Fruit fly (Drosophila melanogaster): Measurements from ENCODE around the gene CG14932.

The CG14932 gene

dm6 chr2L:11813665-11814087 lies 24.0 kb downstream of the CG14932 start, which contains the start of gene CycY (continued):
- TF ChIP-seq Med (GFP tag), result peak; percentile 80
- peak; percentile 24; the same call in 1 of the 3 replicates for TF ChIP-seq row (GFP tag; IDR thresholded peaks at IDR 0.05)
- peak in 1 of 2 experiments; percentile 10 for TF ChIP-seq dpn (GFP tag; optimal IDR thresholded peaks at IDR 0.05)
- no peak for TF ChIP-seq MESR4 (GFP tag; optimal IDR thresholded peaks at IDR 0.05)
- no peak for TF ChIP-seq nom (GFP tag; optimal IDR thresholded peaks at IDR 0.05)
- peak; percentile 83 for TF ChIP-seq CG2116 (GFP tag; optimal IDR thresholded peaks at IDR 0.05)
- TF ChIP-seq CG34422 (GFP tag; IDR thresholded peaks at IDR 0.05), result no peak
- peak; percentile 29 for TF ChIP-seq CG1603 (tag; optimal IDR thresholded peaks at IDR 0.05)
- no peak for TF ChIP-seq sqz (GFP tag; optimal IDR thresholded peaks at IDR 0.05)

- TF ChIP-seq Lhr (GFP tag; optimal IDR thresholded peaks at IDR 0.05) (peak; percentile 97), CG17568 (GFP tag; optimal IDR thresholded peaks at IDR 0.05) (peak; percentile 95), Nf-YA (GFP tag; IDR thresholded peaks at IDR 0.05) (peak; percentile 90), CG8924 (tag; optimal IDR thresholded peaks at IDR 0.05) (peak; percentile 78), CrebB (tag; optimal IDR thresholded peaks at IDR 0.05) (peak; percentile 89), CkIIα-i1 (GFP tag; IDR thresholded peaks at IDR 0.05) (peak; percentile 74), ham (GFP tag; IDR thresholded peaks at IDR 0.05) (peak; percentile 58; the same call in 1 of the 2 replicates), zen (tag; optimal IDR thresholded peaks at IDR 0.05) (peak; percentile 94), caup (GFP tag; optimal IDR thresholded peaks at IDR 0.05; ENCODE audit: severe bottlenecking) (peak; percentile 99), CG4328 (GFP tag; optimal IDR thresholded peaks at IDR 0.05) (peak; percentile 97), CG31441 (GFP tag; IDR thresholded peaks at IDR 0.05) (peak; percentile 96), kay (GFP tag; optimal IDR thresholded peaks at IDR 0.05) (peak; percentile 40), CG2889 (GFP tag; IDR thresholded peaks at IDR 0.05) (peak; percentile 74), bab2 (GFP tag; optimal IDR thresholded peaks at IDR 0.05) (peak; percentile 88), CG8359 (GFP tag; optimal IDR thresholded peaks at IDR 0.05; ENCODE audit: borderline replicate concordance) (peak; percentile 95), CG12942 (GFP tag; optimal IDR thresholded peaks at IDR 0.05) (peak; percentile 85), CG18599 (GFP tag; optimal IDR thresholded peaks at IDR 0.05) (peak; percentile 94), CG11560 (tag; IDR thresholded peaks at IDR 0.05) (no peak; the same call in 1 of the 3 replicates), Scr (GFP tag; IDR thresholded peaks at IDR 0.05; ENCODE audit: partially characterized antibody) (no peak), CG6683 (GFP tag; optimal IDR thresholded peaks at IDR 0.05) (peak; percentile 90), Jarid2 (GFP tag; optimal IDR thresholded peaks at IDR 0.05) (peak; percentile 89), Camta (GFP tag; optimal IDR thresholded peaks at IDR 0.05) (peak; percentile 97), Lpt (GFP tag; optimal IDR thresholded peaks at IDR 0.05) (no peak), Adf1 (GFP tag; IDR thresholded peaks at IDR 0.05) (0 out of 2 replicates have a peak, but pooled peaks have one; percentile 21), wor (GFP tag; IDR thresholded peaks at IDR 0.05) (peak; percentile 72), Dref (GFP tag; IDR thresholded peaks at IDR 0.05) (peak; percentile 27; the same call in 1 of the 2 replicates), ttk (GFP tag; IDR thresholded peaks at IDR 0.05) (peak; percentile 88), Oli (tag; optimal IDR thresholded peaks at IDR 0.05) (peak; percentile 90), Lim3 (GFP tag; IDR thresholded peaks at IDR 0.05) (peak; percentile 68; the same call in 1 of the 2 replicates), CG14710 (tag; optimal IDR thresholded peaks at IDR 0.05) (peak; percentile 90), MTF-1 (GFP tag; optimal IDR thresholded peaks at IDR 0.05; ENCODE audit: borderline replicate concordance) (peak; percentile 99), H2.0 (GFP tag; IDR thresholded peaks at IDR 0.05) (peak; percentile 87), CG14441 (GFP tag; IDR thresholded peaks at IDR 0.05) (peak; percentile 89), CG18011 (GFP tag; optimal IDR thresholded peaks at IDR 0.05) (peak; percentile 80), unc-4 (GFP tag; IDR thresholded peaks at IDR 0.05; ENCODE audit: partially characterized antibody) (no peak), CG5245 (GFP tag; optimal IDR thresholded peaks at IDR 0.05) (peak; percentile 97), CG8388 (GFP tag; optimal IDR thresholded peaks at IDR 0.05) (peak; percentile 90), CG1647 (GFP tag; optimal IDR thresholded peaks at IDR 0.05) (peak; percentile 85), CG4404 (GFP tag; IDR thresholded peaks at IDR 0.05) (peak; percentile 76), Rfx (GFP tag; IDR thresholded peaks at IDR 0.05) (peak; percentile 91)
Measured at dm6 chr2L:11816376-11816775, 26.7 kb downstream of the CG14932 start.

All from whole organism, embryonic.